Fruit fly (Drosophila melanogaster) S2 (cell line): Measurements from ENCODE around the gene Lk.

Experiments used
- CG8478 ChIP-seq: fragments of >200 bp; optimal IDR thresholded peaks from 2 replicates; lab custom pipeline; 2018
- CTCF ChIP-seq, 2 experiments: fragments of >200 bp; optimal IDR thresholded peaks; 2 replicates each; lab custom pipeline; 2018

DNA sequence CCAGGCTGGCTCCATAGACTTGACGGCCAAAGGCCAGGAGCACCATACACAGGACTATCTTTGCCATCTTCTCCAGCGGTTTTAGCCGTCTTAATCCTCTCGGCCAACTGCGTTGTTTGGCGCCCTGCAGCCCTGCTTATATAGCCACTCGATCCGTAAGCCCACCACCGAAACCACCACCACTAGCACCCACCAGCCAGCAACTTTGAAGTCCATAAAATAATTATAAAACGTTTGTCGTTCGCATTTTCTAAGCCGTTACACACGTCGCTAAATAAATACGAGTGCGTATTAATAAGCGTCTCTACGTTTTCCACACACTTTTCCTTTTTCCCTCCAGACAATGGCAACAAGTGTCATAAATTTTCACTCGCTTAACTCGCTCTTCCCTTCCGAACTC is at the start of gene Lk:
- TF ChIP-seq CTCF (optimal IDR thresholded peaks at IDR 0.05; lab: Kevin White, UChicago) (no peak), CG8478 (lab: Kevin White, UChicago) (no peak)
